Worm (Caenorhabditis elegans): ENCODE data around the gene nos-2.

nos-2 gene

ce11 chrII:7065391-7065790, at the start of gene nos-2:
nos-2 (plus strand) TSS chrII:7065618.
- peak; percentile 85 for TF ChIP-seq madf-6 (GFP tag; IDR thresholded peaks at IDR 0.05)
- TF ChIP-seq rcor-1 (GFP tag; IDR thresholded peaks at IDR 0.05) = no peak
- TF ChIP-seq madf-8 (GFP tag; conservative IDR thresholded peaks at IDR 0.05) = peak; percentile 65
- TF ChIP-seq akir-1 (GFP tag; optimal IDR thresholded peaks at IDR 0.05) = no peak
- no peak for TF ChIP-seq nfya-2 (GFP tag; IDR thresholded peaks at IDR 0.05)
- TF ChIP-seq lin-54 (GFP tag; optimal IDR thresholded peaks at IDR 0.05) = no peak
- no peak for TF ChIP-seq fkh-3 (tag; optimal IDR thresholded peaks at IDR 0.05)
- no peak for TF ChIP-seq K12H6.12 (tag; optimal IDR thresholded peaks at IDR 0.05)
- peak; percentile 60 for TF ChIP-seq xnd-1 (tag; optimal IDR thresholded peaks at IDR 0.05)
- no peak for TF ChIP-seq lir-1 (GFP tag; conservative IDR thresholded peaks at IDR 0.05)
- peak; percentile 79 for TF ChIP-seq efl-1 (GFP tag; optimal IDR thresholded peaks at IDR 0.05)
- no peak for TF ChIP-seq nhr-90 (tag; optimal IDR thresholded peaks at IDR 0.05)
- TF ChIP-seq ceh-91 (GFP tag; IDR thresholded peaks at IDR 0.05) = 0 out of 2 replicates have a peak, but pooled peaks have one; percentile 9
- no peak for TF ChIP-seq lin-26 (GFP tag; IDR thresholded peaks at IDR 0.05)
- TF ChIP-seq lsl-1 (GFP tag; optimal IDR thresholded peaks at IDR 0.05) = peak; percentile 30
- TF ChIP-seq lin-35 (GFP tag; optimal IDR thresholded peaks at IDR 0.05) = no peak
- TF ChIP-seq ztf-25 (GFP tag; IDR thresholded peaks at IDR 0.05) = no peak
- peak; percentile 32 for TF ChIP-seq dpl-1 (GFP tag; optimal IDR thresholded peaks at IDR 0.05)
- no peak for TF ChIP-seq cebp-2 (GFP tag; IDR thresholded peaks at IDR 0.05)
- TF ChIP-seq madf-3 (GFP tag; IDR thresholded peaks at IDR 0.05) = no peak
- TF ChIP-seq chd-7 (tag; optimal IDR thresholded peaks at IDR 0.05) = no peak
- TF ChIP-seq F33H1.4 (GFP tag; IDR thresholded peaks at IDR 0.05) = peak; percentile 16; the same call in 1 of the 2 replicates

- no peak for TF ChIP-seq ets-4 (GFP tag; optimal IDR thresholded peaks at IDR 0.05)
- no peak for TF ChIP-seq ztf-6 (GFP tag; IDR thresholded peaks at IDR 0.05)
- no peak for TF ChIP-seq hrde-1 (tag; optimal IDR thresholded peaks at IDR 0.05; ENCODE audit: borderline replicate concordance)
- no peak for TF ChIP-seq nhr-27 (tag; optimal IDR thresholded peaks at IDR 0.05)
- TF ChIP-seq hmg-1.2 (GFP tag; IDR thresholded peaks at IDR 0.05) = peak; percentile 25; the same call in 1 of the 2 replicates
- no peak for TF ChIP-seq rpc-1 (optimal IDR thresholded peaks at IDR 0.05)
- TF ChIP-seq rpc-1 (tag; optimal IDR thresholded peaks at IDR 0.05) = no peak
- no peak for TF ChIP-seq fkh-3 (tag; optimal IDR thresholded peaks at IDR 0.05)
- TF ChIP-seq Y95B8A.8 (GFP tag; IDR thresholded peaks at IDR 0.05) = no peak
- no peak for TF ChIP-seq bed-2 (GFP tag; IDR thresholded peaks at IDR 0.05)
- TF ChIP-seq F33H1.4 (GFP tag; IDR thresholded peaks at IDR 0.05) = peak; percentile 16; the same call in 1 of the 2 replicates
- TF ChIP-seq F57A8.1 (GFP tag; optimal IDR thresholded peaks at IDR 0.05) = no peak
- peak; percentile 57 for TF ChIP-seq atf-7 (tag; optimal IDR thresholded peaks at IDR 0.05)
- TF ChIP-seq attf-5 (GFP tag; optimal IDR thresholded peaks at IDR 0.05) = peak; percentile 56
- TF ChIP-seq lin-40 (tag; optimal IDR thresholded peaks at IDR 0.05) = peak; percentile 41
- peak; percentile 17 for TF ChIP-seq lin-54 (GFP tag; optimal IDR thresholded peaks at IDR 0.05)
- no peak for TF ChIP-seq ceh-91 (GFP tag; IDR thresholded peaks at IDR 0.05)
- TF ChIP-seq madf-6 (GFP tag; IDR thresholded peaks at IDR 0.05) = no peak
- TF ChIP-seq ceh-100 (GFP tag; IDR thresholded peaks at IDR 0.05) = no peak
- no peak for TF ChIP-seq F10E7.11 (tag; optimal IDR thresholded peaks at IDR 0.05)
- no peak for TF ChIP-seq ccch-3 (GFP tag; optimal IDR thresholded peaks at IDR 0.05)
- peak; percentile 90 for TF ChIP-seq ztf-18 (tag; optimal IDR thresholded peaks at IDR 0.05)
- TF ChIP-seq ztf-3 (GFP tag; optimal IDR thresholded peaks at IDR 0.05) = no peak
- no peak for TF ChIP-seq egl-44 (GFP tag; IDR thresholded peaks at IDR 0.05)
- TF ChIP-seq snpc-4 (GFP tag; optimal IDR thresholded peaks at IDR 0.05) = no peak
- TF ChIP-seq snpc-4 (tag; optimal IDR thresholded peaks at IDR 0.05) = peak in 2 of 4 experiments; percentile 10 to 46
- no peak for TF ChIP-seq hmg-20 (GFP tag; IDR thresholded peaks at IDR 0.05)
- TF ChIP-seq lin-26 (GFP tag; IDR thresholded peaks at IDR 0.05) = no peak
- TF ChIP-seq C17E4.6 (GFP tag; IDR thresholded peaks at IDR 0.05) = no peak
- TF ChIP-seq Y56A3A.18 (GFP tag; IDR thresholded peaks at IDR 0.05) = no peak
- peak; percentile 76 for TF ChIP-seq mcd-1 (GFP tag; IDR thresholded peaks at IDR 0.05)
- no peak for TF ChIP-seq hlh-26 (GFP tag; conservative IDR thresholded peaks at IDR 0.05)
These were observed 42.9 kb upstream of the nos-2 start, which contains the start of the genes lst-6 and lst-5 for ce11 chrII:7022370-7023001. lst-6 (minus strand) TSS chrII:7022509. lst-5 (plus strand) TSS chrII:7022913.

Measured in whole organism, young adult.